Worm (Caenorhabditis elegans) whole organism, L4 larva: ENCODE results near the gene che-10.

Experiments used
- nhr-25 ChIP-seq: sonication (generic microtip); optimal IDR thresholded peaks from 2 replicates; lab custom pipeline; 2017; ENCODE audit warnings: missing genetic modification characterization, mild to moderate bottlenecking, missing compliant biosample characterization, antibody characterized with exemption, moderate library complexity, borderline replicate concordance; ENCODE audit not compliant: insufficient read depth
- skn-1 ChIP-seq: fragments of 150-350 bp; optimal IDR thresholded peaks from 2 replicates; lab custom pipeline; 2014; ENCODE audit warnings: missing biosample characterization, missing genetic modification characterization
- unc-130 ChIP-seq: sonication (generic microtip); optimal IDR thresholded peaks from 2 replicates; lab custom pipeline; 2016; ENCODE audit warnings: missing genetic modification reagents, missing genetic modification characterization, missing compliant biosample characterization

- no peak for TF ChIP-seq unc-130
- TF ChIP-seq skn-1: no peak
- TF ChIP-seq nhr-25 (tag; lab: Kevin White, UChicago): no peak
These were observed 25.4 kb downstream of the che-10 start, which contains the start of gene pqn-35 for ce11 chrII:4612694-4613093.
